Worm (Caenorhabditis elegans) whole organism, L3 larva: ENCODE data around the gene scav-2.
A peak's percentile ranks its signal among the peaks of the same experiment; 100 is the strongest.

Source experiments
- R02D3.7 ChIP-seq: fragments of 150-350 bp; optimal IDR thresholded peaks from 2 replicates; lab custom pipeline; 2014; ENCODE audit warnings: missing biosample characterization, missing genetic modification characterization
- ZK546.5 ChIP-seq: sonication (generic microtip); optimal IDR thresholded peaks from 2 replicates; lab custom pipeline; 2017; ENCODE audit warnings: missing biosample characterization, missing genetic modification characterization
- aly-2 ChIP-seq: fragments of 150-350 bp; optimal IDR thresholded peaks from 2 replicates; lab custom pipeline; 2014; ENCODE audit warnings: missing biosample characterization, missing genetic modification characterization
- ama-1 ChIP-seq: fragments of 150-350 bp; optimal IDR thresholded peaks from 2 replicates; lab custom pipeline; 2018
- ceh-16 ChIP-seq: sonication (generic microtip); optimal IDR thresholded peaks from 2 replicates; lab custom pipeline; 2017; ENCODE audit warnings: missing biosample characterization, missing genetic modification characterization
- ceh-28 ChIP-seq: fragments of 150-350 bp; optimal IDR thresholded peaks from 2 replicates; lab custom pipeline; 2014; ENCODE audit warnings: missing biosample characterization, missing genetic modification reagents, missing genetic modification characterization
- ceh-82 ChIP-seq: fragments of 150-350 bp; optimal IDR thresholded peaks from 2 replicates; lab custom pipeline; 2014; ENCODE audit warnings: missing biosample characterization, missing genetic modification characterization
- ceh-9 ChIP-seq: sonication (generic microtip); optimal IDR thresholded peaks from 2 replicates; lab custom pipeline; 2018; ENCODE audit warnings: missing biosample characterization, missing genetic modification characterization
- daf-12 ChIP-seq: fragments of 150-350 bp; optimal IDR thresholded peaks from 2 replicates; lab custom pipeline; 2014; ENCODE audit warnings: missing biosample characterization, missing genetic modification reagents, missing genetic modification characterization
- egl-27 ChIP-seq: sonication (generic microtip); optimal IDR thresholded peaks from 4 replicates; lab custom pipeline; 2017; ENCODE audit warnings: missing biosample characterization, missing genetic modification reagents, missing genetic modification characterization
- egl-5 ChIP-seq: fragments of 150-350 bp; optimal IDR thresholded peaks from 2 replicates; lab custom pipeline; 2017; ENCODE audit warnings: missing biosample characterization, missing genetic modification reagents, missing genetic modification characterization, inconsistent platforms
- elt-1 ChIP-seq: fragments of 150-350 bp; optimal IDR thresholded peaks from 2 replicates; lab custom pipeline; 2014; ENCODE audit warnings: missing biosample characterization, missing genetic modification characterization
- elt-2 ChIP-seq: sonication (generic microtip); optimal IDR thresholded peaks from 2 replicates; lab custom pipeline; 2016; ENCODE audit warnings: missing genetic modification reagents, mild to moderate bottlenecking, missing genetic modification characterization, missing compliant biosample characterization
- elt-3 ChIP-seq, 3 experiments: fragments of 150-350 bp in 1 of 3; sonication (generic microtip) in 2 of 3; optimal IDR thresholded peaks; 2 replicates in 2 of 3; 4 replicates in 1 of 3; lab custom pipeline; 2014 to 2017; ENCODE audit warnings: missing biosample characterization in 3 of 3, missing genetic modification characterization in 3 of 3
- eor-1 ChIP-seq, 2 experiments: fragments of 150-350 bp; optimal IDR thresholded peaks; 2 replicates each; lab custom pipeline; 2014 to 2018; ENCODE audit warnings: missing biosample characterization in 2 of 2, missing genetic modification characterization in 2 of 2
- fkh-10 ChIP-seq: sonication (generic microtip); optimal IDR thresholded peaks from 2 replicates; lab custom pipeline; 2017; ENCODE audit warnings: missing biosample characterization, missing genetic modification reagents, missing genetic modification characterization
- fkh-2 ChIP-seq: fragments of 150-350 bp; optimal IDR thresholded peaks from 2 replicates; lab custom pipeline; 2014; ENCODE audit warnings: missing biosample characterization, missing genetic modification reagents, missing genetic modification characterization
- fos-1 ChIP-seq: fragments of 150-350 bp; optimal IDR thresholded peaks from 2 replicates; lab custom pipeline; 2014; ENCODE audit warnings: missing biosample characterization, missing genetic modification characterization
- hmg-11 ChIP-seq: sonication (generic microtip); optimal IDR thresholded peaks from 2 replicates; lab custom pipeline; 2016; ENCODE audit warnings: missing genetic modification characterization, missing compliant biosample characterization
- jun-1 ChIP-seq: fragments of 150-350 bp; optimal IDR thresholded peaks from 2 replicates; lab custom pipeline; 2014; ENCODE audit warnings: missing biosample characterization, missing genetic modification reagents, missing genetic modification characterization
- lin-15B ChIP-seq: fragments of 150-350 bp; optimal IDR thresholded peaks from 2 replicates; lab custom pipeline; 2014; ENCODE audit warnings: missing biosample characterization, missing genetic modification characterization
- lin-39 ChIP-seq: fragments of 150-350 bp; optimal IDR thresholded peaks from 2 replicates; lab custom pipeline; 2018; ENCODE audit warnings: missing biosample characterization, missing genetic modification reagents, missing genetic modification characterization
- nfya-1 ChIP-seq: sonication (generic microtip); optimal IDR thresholded peaks from 2 replicates; lab custom pipeline; 2017; ENCODE audit warnings: missing genetic modification characterization, mild to moderate bottlenecking, missing compliant biosample characterization, antibody characterized with exemption, moderate library complexity; ENCODE audit not compliant: insufficient read depth
- nhr-11 ChIP-seq: fragments of 150-350 bp; optimal IDR thresholded peaks from 2 replicates; lab custom pipeline; 2014; ENCODE audit warnings: missing biosample characterization, missing genetic modification characterization
- nhr-12 ChIP-seq: fragments of 150-350 bp; optimal IDR thresholded peaks from 2 replicates; lab custom pipeline; 2014; ENCODE audit warnings: missing biosample characterization, missing genetic modification characterization
- nhr-237 ChIP-seq: fragments of 150-350 bp; optimal IDR thresholded peaks from 2 replicates; lab custom pipeline; 2014; ENCODE audit warnings: missing biosample characterization, missing genetic modification characterization
- nhr-28 ChIP-seq: fragments of 150-350 bp; optimal IDR thresholded peaks from 2 replicates; lab custom pipeline; 2014; ENCODE audit warnings: missing biosample characterization, missing genetic modification characterization
- nhr-43 ChIP-seq: sonication (generic microtip); optimal IDR thresholded peaks from 2 replicates; lab custom pipeline; 2016; ENCODE audit warnings: mild to moderate bottlenecking, missing genetic modification characterization, missing compliant biosample characterization; ENCODE audit not compliant: poor library complexity, severe bottlenecking
- nhr-67 ChIP-seq: fragments of 150-350 bp; optimal IDR thresholded peaks from 2 replicates; lab custom pipeline; 2014; ENCODE audit warnings: missing biosample characterization, missing genetic modification characterization
- nhr-77 ChIP-seq: fragments of 150-350 bp; optimal IDR thresholded peaks from 2 replicates; lab custom pipeline; 2014; ENCODE audit warnings: missing biosample characterization, missing genetic modification characterization
- pha-4 ChIP-seq: fragments of 150-350 bp; optimal IDR thresholded peaks from 2 replicates; lab custom pipeline; 2014; ENCODE audit warnings: missing biosample characterization, missing genetic modification reagents, missing genetic modification characterization
- skn-1 ChIP-seq: fragments of 150-350 bp; optimal IDR thresholded peaks from 2 replicates; lab custom pipeline; 2014; ENCODE audit warnings: missing biosample characterization, missing genetic modification characterization
- snpc-4 ChIP-seq: fragments of 150-350 bp; optimal IDR thresholded peaks from 2 replicates; lab custom pipeline; 2014; ENCODE audit warnings: missing biosample characterization, missing genetic modification characterization
- tbx-2 ChIP-seq: sonication (generic microtip); optimal IDR thresholded peaks from 2 replicates; lab custom pipeline; 2016; ENCODE audit warnings: mild to moderate bottlenecking, missing genetic modification characterization, missing compliant biosample characterization
- unc-39 ChIP-seq: sonication (generic microtip); optimal IDR thresholded peaks from 4 replicates; lab custom pipeline; 2017; ENCODE audit warnings: missing biosample characterization, missing genetic modification characterization
- ztf-11 ChIP-seq: fragments of 150-350 bp; optimal IDR thresholded peaks from 2 replicates; lab custom pipeline; 2014; ENCODE audit warnings: missing biosample characterization, missing genetic modification characterization

Gene scav-2

DNA sequence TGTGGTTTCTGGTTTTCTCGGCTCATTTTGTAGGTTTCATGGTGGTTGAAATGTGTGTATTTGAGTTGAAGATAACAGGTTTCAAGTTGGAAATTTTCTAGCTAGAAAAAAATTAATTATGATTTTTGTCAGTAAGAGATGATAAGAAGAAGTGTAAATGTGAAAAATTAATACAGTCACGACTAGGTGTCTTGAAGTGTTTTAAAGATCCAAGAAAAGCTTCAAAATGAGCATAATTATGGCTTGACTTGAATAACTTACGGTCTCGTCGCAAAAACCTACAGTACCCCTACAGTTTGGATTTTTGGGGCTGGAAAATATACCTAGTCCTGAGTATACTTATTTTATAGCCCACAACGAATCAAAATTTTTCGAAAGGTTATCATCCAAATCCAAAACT lies 15.2 kb upstream of the scav-2 start, which contains the start of gene exc-12:
exc-12 (minus strand) TSS at position 101 of the 400 bp plus-strand sequence.
- no peak for TF ChIP-seq aly-2 (tag; lab: Kevin White, UChicago)
- no peak for TF ChIP-seq nhr-77 (tag; lab: Kevin White, UChicago)
- TF ChIP-seq ama-1 (lab: Kevin White, UChicago), result no peak
- TF ChIP-seq, all 47 proteins: peak for 0

DNA sequence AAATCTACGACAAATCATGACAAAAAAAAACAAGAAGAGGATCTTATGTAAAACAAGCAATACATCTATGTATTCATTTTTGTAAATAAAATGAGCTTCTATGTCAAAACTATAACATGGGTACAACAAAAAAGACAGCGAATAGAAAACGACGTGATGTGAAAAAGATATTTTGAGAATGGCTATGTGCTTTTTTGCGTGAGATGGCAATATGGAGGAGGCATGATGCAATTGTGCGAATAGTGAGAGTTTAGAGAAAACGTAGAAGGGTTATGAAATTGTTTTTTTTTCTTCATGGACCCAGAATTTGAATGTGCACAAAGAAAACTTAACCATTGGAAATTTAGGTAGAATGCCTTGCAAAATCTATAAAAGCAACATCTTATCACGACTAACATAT lies 10.8 kb upstream of the scav-2 start:
- TF ChIP-seq pha-4 (tag; lab: Kevin White, UChicago) (no peak), tbx-2 (tag; lab: Kevin White, UChicago) (no peak), hmg-11 (tag; lab: Kevin White, UChicago) (peak; percentile 10), ama-1 (lab: Kevin White, UChicago) (no peak), nfya-1 (tag; lab: Kevin White, UChicago) (peak; percentile 30), nhr-11 (tag; lab: Kevin White, UChicago) (no peak), R02D3.7 (no peak), eor-1 (tag; optimal IDR thresholded peaks at IDR 0.05; lab: Kevin White, UChicago) (no peak), elt-3 (tag; optimal IDR thresholded peaks at IDR 0.05; lab: Kevin White, UChicago) (no peak), nhr-237 (no peak), egl-27 (tag; lab: Kevin White, UChicago) (no peak), egl-5 (tag; lab: Kevin White, UChicago) (no peak), unc-39 (tag; lab: Kevin White, UChicago) (no peak)

DNA sequence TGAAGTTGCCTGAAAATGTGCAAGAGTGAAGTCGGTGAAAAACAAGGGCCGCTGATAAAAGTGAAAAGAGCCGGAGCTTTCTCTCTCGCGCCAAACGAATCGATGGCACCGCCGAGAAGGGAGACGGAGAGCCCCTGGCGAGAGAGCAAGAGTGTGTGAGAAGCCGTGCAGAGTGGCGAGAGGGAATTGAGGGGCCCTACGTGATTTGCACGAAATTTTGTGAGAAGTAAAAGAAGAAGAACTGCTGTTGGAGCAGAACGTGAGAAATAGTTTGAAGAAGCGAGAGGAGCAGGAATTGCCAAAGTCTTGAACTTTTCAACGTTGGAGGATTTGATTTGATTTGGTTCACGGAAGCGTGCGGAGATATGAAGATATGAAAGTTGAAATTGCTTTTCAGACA lies 9.8 kb upstream of the scav-2 start, which contains the start of gene aldo-1:
aldo-1 (minus strand) TSS at position 9 of the 400 bp plus-strand sequence.
- TF ChIP-seq fkh-2 (tag; lab: Kevin White, UChicago) (no peak), hmg-11 (tag; lab: Kevin White, UChicago) (peak; percentile 59), ceh-9 (tag; lab: Kevin White, UChicago) (no peak), fkh-10 (GFP tag; lab: Kevin White, UChicago) (peak; percentile 27), lin-15B (tag; lab: Kevin White, UChicago) (peak; percentile 5), aly-2 (tag; lab: Kevin White, UChicago) (no peak), egl-5 (tag; lab: Kevin White, UChicago) (peak; percentile 34), nhr-12 (tag; lab: Kevin White, UChicago) (no peak), lin-39 (peak; percentile 2), R02D3.7 (no peak), snpc-4 (peak; percentile 19), fos-1 (tag; lab: Kevin White, UChicago) (no peak), nfya-1 (tag; lab: Kevin White, UChicago) (peak; percentile 64)

DNA sequence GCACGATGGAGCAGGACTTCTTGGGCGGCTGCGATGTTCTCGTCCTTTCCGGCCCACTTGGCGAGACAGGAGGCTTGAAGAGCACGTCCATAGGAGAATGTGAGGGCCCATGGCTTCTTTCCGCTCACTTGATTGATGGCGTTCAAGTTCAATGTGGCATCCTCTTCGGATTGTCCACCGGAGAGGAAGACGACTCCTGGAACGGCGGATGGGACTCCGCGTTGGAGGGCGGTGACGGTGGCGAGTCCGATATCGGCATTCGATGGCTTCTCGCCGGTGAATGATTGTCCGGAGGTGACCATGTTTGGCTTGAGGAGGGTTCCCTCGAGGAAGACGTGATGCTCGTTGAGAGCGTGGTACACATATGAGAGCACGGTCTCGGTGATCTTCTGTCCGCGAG lies 8.4 kb upstream of the scav-2 start:
- TF ChIP-seq hmg-11 (tag; lab: Kevin White, UChicago) (no peak), tbx-2 (tag; lab: Kevin White, UChicago) (no peak), elt-1 (tag; lab: Kevin White, UChicago) (no peak), jun-1 (tag; lab: Kevin White, UChicago) (no peak), nhr-28 (tag; lab: Kevin White, UChicago) (no peak), R02D3.7 (no peak), nhr-43 (tag; lab: Kevin White, UChicago) (no peak), unc-39 (tag; lab: Kevin White, UChicago) (no peak), skn-1 (tag; lab: Kevin White, UChicago) (no peak)

DNA sequence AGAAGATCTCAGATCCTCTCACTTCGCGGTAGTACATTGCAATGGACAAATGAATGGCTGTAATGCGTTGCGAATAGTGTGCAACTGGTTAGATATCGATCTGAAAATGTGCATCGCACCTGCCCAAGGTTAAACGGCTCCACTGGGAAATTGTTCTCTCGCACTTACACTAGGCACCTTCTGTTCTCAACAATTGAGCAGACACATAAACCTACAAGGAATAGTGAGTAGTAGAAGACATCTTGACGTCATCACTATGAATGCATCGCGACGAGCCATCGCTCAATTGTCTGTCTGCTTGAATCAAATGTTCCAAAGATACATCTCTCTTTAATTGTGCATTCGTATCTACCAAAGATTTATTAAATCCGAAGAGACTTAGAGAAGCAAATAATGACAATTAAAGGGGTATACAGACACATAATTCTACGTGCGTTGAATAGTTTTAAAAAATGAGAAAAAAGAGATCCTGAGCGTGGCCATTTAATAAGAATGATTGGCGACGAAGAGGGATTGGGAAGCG lies 7.9 kb upstream of the scav-2 start, which contains the start of gene T05D4.2:
T05D4.2 (minus strand) TSS at position 83 of the 523 bp plus-strand sequence.
- TF ChIP-seq ama-1 (lab: Kevin White, UChicago), result peak; percentile 92
- no peak for TF ChIP-seq snpc-4
- TF ChIP-seq nfya-1 (tag; lab: Kevin White, UChicago), result no peak
- no peak for TF ChIP-seq daf-12
- TF ChIP-seq ceh-28 (tag; lab: Kevin White, UChicago), result no peak
- peak; percentile 30 for TF ChIP-seq ceh-82 (tag; lab: Kevin White, UChicago)

DNA sequence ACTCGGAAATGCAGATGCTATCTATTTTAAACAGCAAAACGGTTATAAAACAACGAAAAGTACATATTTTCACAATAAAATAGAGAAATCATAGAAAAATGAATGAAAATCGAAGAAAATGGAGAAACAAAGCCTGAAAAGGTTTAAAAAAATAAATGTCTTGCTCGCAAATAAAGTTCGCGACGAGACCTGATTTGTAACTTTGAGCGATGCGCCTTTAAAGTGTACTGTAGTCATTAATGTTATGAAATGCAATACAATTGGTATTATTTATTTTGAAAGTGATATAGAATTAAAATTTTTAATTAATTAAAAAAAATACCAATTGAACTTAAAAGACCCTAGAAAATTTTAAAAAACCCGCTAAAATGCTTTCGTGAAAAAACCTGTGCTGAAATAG lies 6.1 kb upstream of the scav-2 start:
- TF ChIP-seq nhr-67 (tag; lab: Kevin White, UChicago) (no peak), ZK546.5 (tag; lab: Kevin White, UChicago) (no peak), lin-15B (tag; lab: Kevin White, UChicago) (no peak), hmg-11 (tag; lab: Kevin White, UChicago) (no peak), ceh-9 (tag; lab: Kevin White, UChicago) (no peak), jun-1 (tag; lab: Kevin White, UChicago) (no peak), daf-12 (no peak), ceh-28 (tag; lab: Kevin White, UChicago) (no peak), ztf-11 (tag; lab: Kevin White, UChicago) (no peak), ceh-16 (tag; lab: Kevin White, UChicago) (no peak), snpc-4 (no peak), R02D3.7 (no peak), elt-2 (tag; lab: Kevin White, UChicago) (no peak)
